Worm (Caenorhabditis elegans): ENCODE data around the gene F45D11.11.
"Not testable (repeated sequence)": the region's sequence is repeated elsewhere in the genome, so short reads cannot be mapped to it uniquely, and the experiment has no call there.

Gene F45D11.11

DNA sequence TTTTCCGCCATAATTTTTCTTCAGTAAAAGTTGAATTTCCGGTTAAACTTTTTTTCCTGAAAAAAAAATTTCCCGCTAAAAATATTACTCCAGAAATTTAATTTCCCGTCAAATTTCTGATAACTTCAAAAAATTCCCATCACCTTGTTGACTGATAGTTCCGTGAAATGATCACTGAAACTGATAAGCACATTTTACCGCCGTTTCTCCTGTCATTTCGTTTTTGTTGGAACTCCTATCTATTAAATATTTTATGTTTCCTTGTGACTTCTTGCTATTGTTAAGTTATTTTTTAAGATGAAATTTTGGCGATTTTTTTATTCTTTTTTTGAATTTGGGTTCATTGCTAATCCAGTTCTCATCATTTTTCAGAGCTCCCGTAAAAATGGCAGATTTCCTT lies 32.6 kb upstream of the F45D11.11 start, which contains the start of gene math-34:
Gene math-34 (plus strand): TSS at position 371 of the 400 bp plus-strand sequence.
- TF ChIP-seq eor-1 (tag; optimal IDR thresholded peaks at IDR 0.05) (no peak), lsy-12 (tag; optimal IDR thresholded peaks at IDR 0.05) (no peak), nhr-28 (tag; optimal IDR thresholded peaks at IDR 0.05) (no peak), pha-4 (tag; optimal IDR thresholded peaks at IDR 0.05) (peak; percentile 24), elt-2 (tag; optimal IDR thresholded peaks at IDR 0.05) (peak; percentile 71), ztf-11 (tag; optimal IDR thresholded peaks at IDR 0.05) (no peak), daf-12 (tag; optimal IDR thresholded peaks at IDR 0.05) (no peak), aly-2 (tag; optimal IDR thresholded peaks at IDR 0.05) (no peak), tbx-2 (tag; optimal IDR thresholded peaks at IDR 0.05) (no peak)

DNA sequence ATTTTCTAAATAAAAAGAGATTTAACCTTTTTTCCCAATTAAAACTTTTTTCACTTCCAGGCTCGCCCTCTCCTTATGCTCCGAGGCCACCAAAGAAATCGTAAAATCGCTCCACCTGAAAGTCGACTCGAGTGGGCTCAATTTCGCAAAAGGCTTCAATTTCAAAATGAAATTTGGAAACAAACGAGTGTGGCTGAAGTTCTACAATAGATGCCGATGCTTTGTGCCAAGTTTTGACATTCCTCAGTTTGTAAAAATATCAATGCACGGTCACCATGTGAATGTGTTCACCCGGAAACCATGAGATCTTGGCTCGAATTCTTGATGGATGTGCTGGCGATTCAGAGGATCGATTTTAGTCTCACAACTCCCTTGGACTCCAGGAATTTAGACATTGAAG lies 30.7 kb upstream of the F45D11.11 start, which contains the start of gene M01D1.12:
Gene M01D1.12 (plus strand): TSS at position 301 of the 400 bp plus-strand sequence.
- TF ChIP-seq nhr-28 (tag; optimal IDR thresholded peaks at IDR 0.05) (no peak), nhr-77 (tag; optimal IDR thresholded peaks at IDR 0.05) (no peak), egl-5 (tag; optimal IDR thresholded peaks at IDR 0.05) (no peak), zag-1 (tag; optimal IDR thresholded peaks at IDR 0.05) (no peak), mml-1 (tag; optimal IDR thresholded peaks at IDR 0.05) (no peak), R02D3.7 (tag; optimal IDR thresholded peaks at IDR 0.05) (no peak), unc-62 (GFP tag; optimal IDR thresholded peaks at IDR 0.05) (no peak)

- not testable (repeated sequence) for TF ChIP-seq eor-1, daf-12, fos-1 (tag; optimal IDR thresholded peaks at IDR 0.05)
These were observed 28.7 kb upstream of the F45D11.11 start, which contains the start of gene btb-11 for ce11 chrII:1024684-1025083. Gene btb-11, minus strand, starts transcription at chrII:1024784.

DNA sequence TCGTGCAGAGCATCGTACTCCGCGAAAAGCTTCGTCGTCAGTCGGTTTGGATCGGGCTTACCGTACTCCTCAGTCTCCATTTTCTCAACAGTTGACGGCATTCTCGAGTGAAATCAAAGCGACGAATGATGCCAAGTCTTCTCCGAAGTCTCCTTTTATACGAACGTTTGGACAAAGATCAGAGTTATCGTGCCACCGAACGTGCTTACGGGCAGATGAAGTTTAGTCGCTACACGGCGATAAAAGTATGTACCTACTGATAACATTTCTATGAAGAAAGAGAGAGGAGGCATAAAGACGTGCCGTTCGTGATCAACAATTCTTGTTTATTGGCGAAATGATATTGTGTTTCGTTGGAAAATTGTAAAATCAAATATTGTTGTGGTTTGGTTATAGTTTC lies 10.4 kb upstream of the F45D11.11 start, which contains the start of gene F45D11.14:
Gene F45D11.14 (minus strand): TSS at position 101 of the 400 bp plus-strand sequence.
- TF ChIP-seq R02D3.7 (tag; optimal IDR thresholded peaks at IDR 0.05); nhr-11 (tag; optimal IDR thresholded peaks at IDR 0.05); sea-2 (GFP tag; optimal IDR thresholded peaks at IDR 0.05): not testable (repeated sequence)

- no peak for TF ChIP-seq elt-3 (tag; optimal IDR thresholded peaks at IDR 0.05)
- TF ChIP-seq fkh-2 (tag; optimal IDR thresholded peaks at IDR 0.05), result no peak
These were observed 5.3 kb upstream of the F45D11.11 start, which contains the start of the genes fbxb-30 and F45D11.5 for ce11 chrII:1001351-1001750. Gene fbxb-30, minus strand, starts transcription at chrII:1001451. Gene F45D11.5, plus strand, starts transcription at chrII:1001702.

ce11 chrII:999493-999892 lies 3.5 kb upstream of the F45D11.11 start, which contains the start of gene fbxb-29:
Gene fbxb-29, minus strand, starts transcription at chrII:999593.
- TF ChIP-seq tbx-2 (tag; optimal IDR thresholded peaks at IDR 0.05) (no peak), ztf-4 (tag; optimal IDR thresholded peaks at IDR 0.05) (no peak), ceh-9 (tag; optimal IDR thresholded peaks at IDR 0.05) (no peak), ama-1 (optimal IDR thresholded peaks at IDR 0.05) (no peak), nhr-28 (tag; optimal IDR thresholded peaks at IDR 0.05) (no peak), nhr-76 (tag; optimal IDR thresholded peaks at IDR 0.05) (no peak), ztf-11 (tag; optimal IDR thresholded peaks at IDR 0.05) (no peak), daf-12 (tag; optimal IDR thresholded peaks at IDR 0.05) (no peak), aly-2 (tag; optimal IDR thresholded peaks at IDR 0.05) (no peak), nhr-11 (tag; optimal IDR thresholded peaks at IDR 0.05) (no peak), nhr-25 (tag; optimal IDR thresholded peaks at IDR 0.05) (no peak), nhr-43 (tag; optimal IDR thresholded peaks at IDR 0.05; ENCODE audit: poor library complexity, severe bottlenecking) (no peak), egl-27 (tag; optimal IDR thresholded peaks at IDR 0.05) (no peak), snpc-4 (tag; optimal IDR thresholded peaks at IDR 0.05) (no peak), pha-4 (tag; optimal IDR thresholded peaks at IDR 0.05) (no peak), unc-39 (tag; optimal IDR thresholded peaks at IDR 0.05) (no peak), nhr-23 (tag; optimal IDR thresholded peaks at IDR 0.05) (no peak), lin-15B (tag; optimal IDR thresholded peaks at IDR 0.05) (no peak)

Data from whole organism, L3 larva.